Worm (Caenorhabditis elegans) whole organism, L4 larva: ENCODE data around the gene lin-54.

Experiments
- F10B5.3 ChIP-seq: sonication (generic microtip); optimal IDR thresholded peaks from 2 replicates; lab custom pipeline; 2016; ENCODE audit warnings: mild to moderate bottlenecking, missing genetic modification characterization, missing compliant biosample characterization
- F44E2.7 ChIP-seq: fragments of 200-800 bp; sonication (Bioruptor generic); IDR thresholded peaks from 2 replicates; pipeline ENCODE4 v2.1.2; 2022; ENCODE audit warnings: missing genetic modification characterization, missing compliant biosample characterization
- R02D3.7 ChIP-seq: fragments of 150-350 bp; sonication (generic microtip); optimal IDR thresholded peaks from 3 replicates; lab custom pipeline; 2014; ENCODE audit warnings: missing biosample characterization, missing genetic modification characterization
- T26A8.4 ChIP-seq: fragments of 200-800 bp; sonication (Bioruptor generic); IDR thresholded peaks from 2 replicates; pipeline ENCODE4 v1.3.6; 2022; ENCODE audit warnings: missing genetic modification characterization, missing compliant biosample characterization
- Y105C5A.15 ChIP-seq: fragments of 200-800 bp; sonication (Bioruptor generic); IDR thresholded peaks from 2 replicates; pipeline ENCODE4 v1.3.6; 2022; ENCODE audit warnings: missing genetic modification characterization, missing compliant biosample characterization
- Y75B8A.6 ChIP-seq: fragments of 200-800 bp; sonication (Bioruptor generic); IDR thresholded peaks from 2 replicates; pipeline ENCODE4 v1.3.6; 2022; ENCODE audit warnings: missing genetic modification reagents, missing genetic modification characterization, missing compliant biosample characterization
- aha-1 ChIP-seq: fragments of 150-350 bp; peaks from one replicate; lab custom pipeline; 2014; ENCODE audit warnings: missing biosample characterization, missing genetic modification characterization
- ceh-62 ChIP-seq: sonication (generic microtip); optimal IDR thresholded peaks from 2 replicates; lab custom pipeline; 2017; ENCODE audit warnings: missing biosample characterization, missing genetic modification characterization
- daf-16 ChIP-seq, 3 experiments: sonication (generic microtip); optimal IDR thresholded peaks; 2 replicates each; lab custom pipeline; 2016 to 2017; ENCODE audit warnings: missing genetic modification characterization in 3 of 3, missing genetic modification reagents in 3 of 3, mild to moderate bottlenecking in 2 of 3, missing compliant biosample characterization in 2 of 3, missing biosample characterization in 1 of 3, moderate library complexity in 1 of 3
- dmd-8 ChIP-seq: fragments of 200-800 bp; sonication (Bioruptor generic); IDR thresholded peaks from 2 replicates; pipeline ENCODE4 v1.3.6; 2022; ENCODE audit warnings: missing genetic modification characterization, missing compliant biosample characterization
- dve-1 ChIP-seq: sonication (generic microtip); optimal IDR thresholded peaks from 2 replicates; lab custom pipeline; 2017; ENCODE audit warnings: antibody characterized with exemption, mild to moderate bottlenecking, missing genetic modification characterization, missing compliant biosample characterization; ENCODE audit not compliant: insufficient read depth
- egl-27 ChIP-seq: sonication (generic microtip); optimal IDR thresholded peaks from 3 replicates; lab custom pipeline; 2017; ENCODE audit warnings: missing biosample characterization, missing genetic modification reagents, missing genetic modification characterization
- fos-1 ChIP-seq: fragments of 150-350 bp; optimal IDR thresholded peaks from 2 replicates; lab custom pipeline; 2014; ENCODE audit warnings: missing biosample characterization, missing genetic modification characterization
- hif-1 ChIP-seq, 2 experiments: sonication (generic microtip); optimal IDR thresholded peaks; 2 replicates each; lab custom pipeline; 2016 to 2017; ENCODE audit warnings: missing compliant biosample characterization in 2 of 2, missing genetic modification characterization in 2 of 2, missing genetic modification reagents in 2 of 2, missing genotype in 2 of 2, mild to moderate bottlenecking in 1 of 2
- hlh-11 ChIP-seq: fragments of 200-800 bp; sonication (Bioruptor generic); optimal IDR thresholded peaks from 2 replicates; lab custom pipeline; 2018; ENCODE audit warnings: mild to moderate bottlenecking, missing genetic modification characterization, missing compliant biosample characterization
- hmg-1.1 ChIP-seq: fragments of 200-800 bp; sonication (Bioruptor generic); IDR thresholded peaks from 2 replicates; pipeline ENCODE4 v1.3.6; 2022; ENCODE audit warnings: missing genetic modification reagents, missing genetic modification characterization, missing compliant biosample characterization
- jun-1 ChIP-seq: fragments of 150-350 bp; optimal IDR thresholded peaks from 2 replicates; lab custom pipeline; 2014; ENCODE audit warnings: missing biosample characterization, missing genetic modification reagents, missing genetic modification characterization
- lim-7 ChIP-seq: fragments of 200-800 bp; sonication (Bioruptor generic); IDR thresholded peaks from 2 replicates; pipeline ENCODE4 v1.3.6; 2022; ENCODE audit warnings: missing genetic modification characterization, missing compliant biosample characterization
- lin-1 ChIP-seq: fragments of 200-800 bp; sonication (Bioruptor generic); IDR thresholded peaks from 2 replicates; pipeline ENCODE4 v1.3.6; 2022; ENCODE audit warnings: missing genetic modification reagents, missing genetic modification characterization, missing compliant biosample characterization
- lin-13 ChIP-seq: fragments of 150-350 bp; optimal IDR thresholded peaks from 2 replicates; lab custom pipeline; 2014; ENCODE audit warnings: missing biosample characterization, missing genetic modification reagents, missing genetic modification characterization
- lin-29 ChIP-seq: fragments of 200-800 bp; sonication (Bioruptor generic); IDR thresholded peaks from 2 replicates; pipeline ENCODE4 v1.3.6; 2022; ENCODE audit warnings: missing genetic modification reagents, missing genetic modification characterization, missing compliant biosample characterization
- lin-38 ChIP-seq: fragments of 200-800 bp; sonication (Bioruptor generic); IDR thresholded peaks from 2 replicates; pipeline ENCODE4 v1.3.6; 2022; ENCODE audit warnings: missing genetic modification reagents, missing genetic modification characterization, missing compliant biosample characterization
- lsy-2 ChIP-seq, 2 experiments: fragments of 150-350 bp in 1 of 2; sonication (generic microtip) in 1 of 2; optimal IDR thresholded peaks; 2 replicates each; lab custom pipeline; 2014 to 2017; ENCODE audit warnings: missing biosample characterization in 2 of 2, missing genetic modification characterization in 2 of 2
- mdl-1 ChIP-seq, 2 experiments: fragments of 150-350 bp in 1 of 2; sonication (generic microtip) in 1 of 2; optimal IDR thresholded peaks; 2 replicates each; lab custom pipeline; 2014 to 2017; ENCODE audit warnings: missing biosample characterization in 2 of 2, missing genetic modification characterization in 2 of 2
- mdt-29 ChIP-seq: fragments of 200-800 bp; sonication (Bioruptor generic); IDR thresholded peaks from 2 replicates; pipeline ENCODE4 v1.3.6; 2022; ENCODE audit warnings: missing genetic modification reagents, missing genetic modification characterization, missing compliant biosample characterization
- mep-1 ChIP-seq: fragments of 150-350 bp; sonication (generic microtip); optimal IDR thresholded peaks from 3 replicates; lab custom pipeline; 2014; ENCODE audit warnings: missing biosample characterization, missing genetic modification characterization
- mes-2 ChIP-seq: sonication (generic microtip); optimal IDR thresholded peaks from 2 replicates; lab custom pipeline; 2016; ENCODE audit warnings: missing genotype, mild to moderate bottlenecking, missing genetic modification characterization, missing compliant biosample characterization; ENCODE audit not compliant: poor library complexity, severe bottlenecking
- mxl-3 ChIP-seq: fragments of 200-800 bp; sonication (Bioruptor generic); optimal IDR thresholded peaks from 2 replicates; lab custom pipeline; 2018; ENCODE audit warnings: mild to moderate bottlenecking, missing genetic modification characterization, missing compliant biosample characterization
- nhr-10 ChIP-seq: fragments of 150-350 bp; optimal IDR thresholded peaks from 2 replicates; lab custom pipeline; 2014; ENCODE audit warnings: missing biosample characterization, missing genetic modification characterization
- nhr-11 ChIP-seq: fragments of 150-350 bp; optimal IDR thresholded peaks from 2 replicates; lab custom pipeline; 2014; ENCODE audit warnings: missing biosample characterization, missing genetic modification characterization
- nhr-28 ChIP-seq: fragments of 150-350 bp; optimal IDR thresholded peaks from 2 replicates; lab custom pipeline; 2014; ENCODE audit warnings: missing biosample characterization, missing genetic modification characterization
- nhr-41 ChIP-seq: fragments of 200-800 bp; sonication (Bioruptor generic); IDR thresholded peaks from 2 replicates; pipeline ENCODE4 v1.3.6; 2022; ENCODE audit warnings: missing genetic modification reagents, missing genetic modification characterization, missing compliant biosample characterization
- pha-4 ChIP-seq, 2 experiments: fragments of 150-350 bp in 1 of 2; fragments of 200-800 bp in 1 of 2; sonication (Bioruptor generic) in 1 of 2; IDR thresholded peaks in 1 of 2; optimal IDR thresholded peaks in 1 of 2; 2 replicates each; pipeline versions ENCODE4 v1.3.6 to Lab custom; 2014 to 2022; ENCODE audit warnings: missing genetic modification characterization in 2 of 2, missing genetic modification reagents in 2 of 2, missing biosample characterization in 1 of 2, missing compliant biosample characterization in 1 of 2
- rbr-2 ChIP-seq: sonication (generic microtip); optimal IDR thresholded peaks from 2 replicates; lab custom pipeline; 2016; ENCODE audit warnings: missing genotype, missing genetic modification characterization, missing compliant biosample characterization
- saeg-2 ChIP-seq: fragments of 200-800 bp; sonication (Bioruptor generic); IDR thresholded peaks from 2 replicates; pipeline ENCODE4 v1.3.6; 2022; ENCODE audit warnings: missing genetic modification reagents, missing genetic modification characterization, missing compliant biosample characterization
- set-16 ChIP-seq: fragments of 200-800 bp; sonication (Bioruptor generic); IDR thresholded peaks from 2 replicates; pipeline ENCODE4 v1.3.6; 2022; ENCODE audit warnings: missing genetic modification reagents, missing genetic modification characterization, missing compliant biosample characterization
- snpc-1.2 ChIP-seq: fragments of 200-800 bp; sonication (Bioruptor generic); IDR thresholded peaks from 2 replicates; pipeline ENCODE4 v1.3.6; 2022; ENCODE audit warnings: missing genetic modification reagents, missing genetic modification characterization, missing compliant biosample characterization
- unc-62 ChIP-seq, 3 experiments: fragments of 150-350 bp in 1 of 3; sonication (generic microtip); optimal IDR thresholded peaks in 2 of 3; peaks in 1 of 3; 1 replicate in 1 of 3; 2 replicates in 2 of 3; lab custom pipeline; 2014 to 2017; ENCODE audit warnings: missing biosample characterization in 3 of 3, missing genetic modification characterization in 3 of 3, missing genetic modification reagents in 3 of 3, missing genotype in 1 of 3
- vab-7 ChIP-seq: fragments of 200-800 bp; sonication (Bioruptor generic); IDR thresholded peaks from 2 replicates; pipeline ENCODE4 v1.3.6; 2022; ENCODE audit warnings: missing genetic modification reagents, missing genetic modification characterization, missing compliant biosample characterization
- zfp-2 ChIP-seq: sonication (generic microtip); optimal IDR thresholded peaks from 2 replicates; lab custom pipeline; 2016; ENCODE audit warnings: mild to moderate bottlenecking, missing genetic modification characterization, missing compliant biosample characterization
- zfp-3 ChIP-seq: fragments of 200-800 bp; sonication (Bioruptor generic); conservative IDR thresholded peaks from 2 replicates; pipeline ENCODE4 v1.3.6; 2022; ENCODE audit warnings: missing genetic modification reagents, missing genetic modification characterization, missing compliant biosample characterization
- ztf-7 ChIP-seq: fragments of 150-350 bp; optimal IDR thresholded peaks from 2 replicates; lab custom pipeline; 2014; ENCODE audit warnings: missing biosample characterization, missing genetic modification characterization

The lin-54 gene

ce11 chrIV:13247780-13248179 lies 6.9 kb downstream of the lin-54 start:
- TF ChIP-seq unc-62 (GFP tag; optimal IDR thresholded peaks at IDR 0.05 in 1 of 2; lab: Kevin White, UChicago) = no peak
- no peak for TF ChIP-seq unc-62 (tag; optimal IDR thresholded peaks at IDR 0.05; lab: Kevin White, UChicago)
- TF ChIP-seq mdt-29 (GFP tag; lab: Robert Waterston, UW) = no peak
- no peak for TF ChIP-seq daf-16 (GFP tag; optimal IDR thresholded peaks at IDR 0.05; lab: Kevin White, UChicago)
- no peak for TF ChIP-seq daf-16 (tag; optimal IDR thresholded peaks at IDR 0.05; lab: Kevin White, UChicago)
- peak; percentile 21 for TF ChIP-seq aha-1
- no peak for TF ChIP-seq lin-29
- TF ChIP-seq lin-38 (GFP tag; lab: Robert Waterston, UW) = 0 out of 2 replicates have a peak, but pooled peaks have one; percentile 29

ce11 chrIV:13250243-13250642 lies 9.4 kb downstream of the lin-54 start:
- TF ChIP-seq set-16 (no peak), mdt-29 (GFP tag; lab: Robert Waterston, UW) (peak; percentile 43; the same call in 1 of the 2 replicates), zfp-3 (peak; percentile 81; the same call in 1 of the 2 replicates), mep-1 (tag; lab: Kevin White, UChicago) (no peak), fos-1 (tag; lab: Kevin White, UChicago) (no peak), lim-7 (GFP tag; lab: Robert Waterston, UW) (0 out of 2 replicates have a peak, but pooled peaks have one; percentile 9), nhr-28 (tag; lab: Kevin White, UChicago) (no peak), T26A8.4 (GFP tag; lab: Robert Waterston, UW) (0 out of 2 replicates have a peak, but pooled peaks have one; percentile 14), snpc-1.2 (no peak), mes-2 (peak; percentile 8), F44E2.7 (GFP tag; lab: Robert Waterston, UW) (no peak)

- peak; percentile 29 for TF ChIP-seq dve-1
- TF ChIP-seq hmg-1.1 (GFP tag; lab: Robert Waterston, UW) = no peak
- no peak for TF ChIP-seq daf-16 (GFP tag; optimal IDR thresholded peaks at IDR 0.05; lab: Kevin White, UChicago)
- TF ChIP-seq daf-16 (tag; optimal IDR thresholded peaks at IDR 0.05; lab: Kevin White, UChicago) = peak; percentile 32
Measured at ce11 chrIV:13252211-13252610, 11.4 kb downstream of the lin-54 start, which contains the start of gene ttr-51. TSS of gene ttr-51 (minus strand) at chrIV:13252311.

- peak in 1 of 2 experiments; percentile 45 for TF ChIP-seq lsy-2 (tag; optimal IDR thresholded peaks at IDR 0.05; lab: Kevin White, UChicago)
- no peak for TF ChIP-seq vab-7 (GFP tag; lab: Robert Waterston, UW)
- TF ChIP-seq mdl-1 (tag; optimal IDR thresholded peaks at IDR 0.05; lab: Kevin White, UChicago) = peak in 1 of 2 experiments; percentile 65
- peak; percentile 1 for TF ChIP-seq mes-2
- TF ChIP-seq R02D3.7 (tag; lab: Kevin White, UChicago) = no peak
- TF ChIP-seq ztf-7 = peak; percentile 52
- no peak for TF ChIP-seq F10B5.3
- TF ChIP-seq mxl-3 = no peak
- no peak for TF ChIP-seq nhr-10
- no peak for TF ChIP-seq ceh-62 (tag; lab: Kevin White, UChicago)
- peak; percentile 93 for TF ChIP-seq nhr-28 (tag; lab: Kevin White, UChicago)
- TF ChIP-seq lin-1 (GFP tag; lab: Robert Waterston, UW) = peak; percentile 83
- peak; percentile 38 for TF ChIP-seq lin-38 (GFP tag; lab: Robert Waterston, UW)
- TF ChIP-seq dmd-8 (GFP tag; lab: Robert Waterston, UW) = no peak
- peak; percentile 66; the same call in 1 of the 2 replicates for TF ChIP-seq pha-4 (GFP tag; IDR thresholded peaks at IDR 0.05; lab: Robert Waterston, UW)
- TF ChIP-seq pha-4 (tag; optimal IDR thresholded peaks at IDR 0.05; lab: Kevin White, UChicago) = no peak
- TF ChIP-seq saeg-2 (GFP tag; lab: Robert Waterston, UW) = 0 out of 2 replicates have a peak, but pooled peaks have one; percentile 39
- TF ChIP-seq daf-16 (GFP tag; optimal IDR thresholded peaks at IDR 0.05; lab: Kevin White, UChicago) = peak; percentile 21 to 83
- TF ChIP-seq daf-16 (tag; optimal IDR thresholded peaks at IDR 0.05; lab: Kevin White, UChicago) = peak; percentile 98
- TF ChIP-seq fos-1 (tag; lab: Kevin White, UChicago) = no peak
- TF ChIP-seq zfp-2 = no peak
- peak; percentile 94 for TF ChIP-seq hlh-11 (tag; lab: Kevin White, UChicago)
- no peak for TF ChIP-seq lin-13
- no peak for TF ChIP-seq egl-27 (tag; lab: Kevin White, UChicago)
- TF ChIP-seq nhr-41 (GFP tag; lab: Robert Waterston, UW) = no peak
- peak; percentile 34 for TF ChIP-seq jun-1 (tag; lab: Kevin White, UChicago)
- TF ChIP-seq nhr-11 (tag; lab: Kevin White, UChicago) = peak; percentile 77
- TF ChIP-seq Y75B8A.6 = no peak
- TF ChIP-seq rbr-2 = no peak
- peak in 1 of 2 experiments; percentile 43 for TF ChIP-seq hif-1 (tag; optimal IDR thresholded peaks at IDR 0.05; lab: Kevin White, UChicago)
- no peak for TF ChIP-seq Y105C5A.15
- peak; percentile 83 to 91 for TF ChIP-seq unc-62 (GFP tag; optimal IDR thresholded peaks at IDR 0.05 in 1 of 2; lab: Kevin White, UChicago)
- no peak for TF ChIP-seq unc-62 (tag; optimal IDR thresholded peaks at IDR 0.05; lab: Kevin White, UChicago)
- no peak for TF ChIP-seq aha-1
Measured at ce11 chrIV:13253841-13254240, 13.0 kb downstream of the lin-54 start, which contains the start of gene ttr-45. TSS of gene ttr-45 (plus strand) at chrIV:13254225.
